Fruit fly (Drosophila melanogaster) whole organism, embryonic: ENCODE results near the gene mus101.

Experiments used
- CG1024 ChIP-seq: fragments of 200-800 bp; sonication (Bioruptor generic); IDR thresholded peaks from 2 replicates; pipeline ENCODE4 v1.3.6; 2022; ENCODE audit warnings: missing biosample characterization, missing genetic modification characterization
- CG10565 ChIP-seq: fragments of 200-800 bp; sonication (Bioruptor generic); optimal IDR thresholded peaks from 3 replicates; lab custom pipeline; 2016; ENCODE audit warnings: missing biosample characterization, mild to moderate bottlenecking, missing genetic modification characterization
- CG1233 ChIP-seq: fragments of 200-800 bp; sonication (Bioruptor generic); optimal IDR thresholded peaks from 4 replicates; lab custom pipeline; 2018; ENCODE audit warnings: missing biosample characterization, mild to moderate bottlenecking, missing genetic modification characterization
- CG12391 ChIP-seq: fragments of 200-800 bp; sonication (Bioruptor generic); optimal IDR thresholded peaks from 3 replicates; lab custom pipeline; 2018; ENCODE audit warnings: missing biosample characterization, mild to moderate bottlenecking, missing genetic modification characterization, moderate library complexity
- CG12659 ChIP-seq: fragments of 200-800 bp; sonication (Bioruptor generic); optimal IDR thresholded peaks from 3 replicates; lab custom pipeline; 2017; ENCODE audit warnings: mild to moderate bottlenecking, missing biosample characterization, missing genetic modification reagents, missing genetic modification characterization
- CG14965 ChIP-seq: fragments of 200-800 bp; sonication (Bioruptor generic); optimal IDR thresholded peaks from 2 replicates; lab custom pipeline; 2016; ENCODE audit warnings: missing biosample characterization, missing genetic modification characterization, borderline replicate concordance
- CG15269 ChIP-seq: fragments of 200-800 bp; sonication (Bioruptor generic); optimal IDR thresholded peaks from 2 replicates; lab custom pipeline; 2018; ENCODE audit warnings: missing biosample characterization, mild to moderate bottlenecking, missing genetic modification characterization, moderate library complexity
- CG15601 ChIP-seq: fragments of 200-800 bp; sonication (Bioruptor generic); optimal IDR thresholded peaks from 3 replicates; lab custom pipeline; 2019; ENCODE audit warnings: missing biosample characterization, mild to moderate bottlenecking, missing genetic modification characterization, moderate library complexity
- CG16813 ChIP-seq: fragments of 200-800 bp; sonication (Bioruptor generic); IDR thresholded peaks from 3 replicates; pipeline ENCODE4 v1.3.6; 2022; ENCODE audit warnings: missing biosample characterization, missing genetic modification characterization; ENCODE audit not compliant: partially characterized antibody
- CG2678 ChIP-seq: fragments of 200-800 bp; sonication (Bioruptor generic); optimal IDR thresholded peaks from 3 replicates; lab custom pipeline; 2019; ENCODE audit warnings: missing biosample characterization, mild to moderate bottlenecking, missing genetic modification characterization, moderate library complexity
- CG2889 ChIP-seq: fragments of 200-800 bp; sonication (Bioruptor generic); IDR thresholded peaks from 3 replicates; pipeline ENCODE4 v1.3.6; 2022; ENCODE audit warnings: missing biosample characterization, missing genetic modification characterization
- CG30403 ChIP-seq: fragments of 200-800 bp; sonication (Bioruptor generic); optimal IDR thresholded peaks from 3 replicates; lab custom pipeline; 2016; ENCODE audit warnings: missing biosample characterization, missing genetic modification characterization
- CG31224 ChIP-seq: fragments of 200-800 bp; sonication (Bioruptor generic); IDR thresholded peaks from 2 replicates; pipeline ENCODE4 v1.3.6; 2022; ENCODE audit warnings: missing biosample characterization, missing genetic modification characterization
- CG31388 ChIP-seq: fragments of 200-800 bp; sonication (Bioruptor generic); optimal IDR thresholded peaks from 2 replicates; lab custom pipeline; 2016; ENCODE audit warnings: missing biosample characterization, missing genetic modification characterization
- CG4328 ChIP-seq: fragments of 200-800 bp; sonication (Bioruptor generic); optimal IDR thresholded peaks from 3 replicates; lab custom pipeline; 2017; ENCODE audit warnings: missing biosample characterization, missing genetic modification reagents, missing genetic modification characterization
- CG43689 ChIP-seq: fragments of 200-800 bp; sonication (Bioruptor generic); IDR thresholded peaks from 2 replicates; pipeline ENCODE4 v1.3.6; 2022; ENCODE audit warnings: missing biosample characterization, missing genetic modification characterization
- CG4617 ChIP-seq: fragments of 200-800 bp; sonication (Bioruptor generic); optimal IDR thresholded peaks from 3 replicates; lab custom pipeline; 2016; ENCODE audit warnings: missing biosample characterization, missing genetic modification characterization, borderline replicate concordance
- CG7372 ChIP-seq: fragments of 200-800 bp; sonication (Bioruptor generic); IDR thresholded peaks from 2 replicates; pipeline ENCODE4 v1.3.6; 2022; ENCODE audit warnings: missing biosample characterization, missing genetic modification characterization
- CG7745 ChIP-seq: fragments of 200-800 bp; sonication (Bioruptor generic); optimal IDR thresholded peaks from 2 replicates; lab custom pipeline; 2018; ENCODE audit warnings: missing biosample characterization, mild to moderate bottlenecking, missing genetic modification characterization, moderate library complexity
- CG7963 ChIP-seq: fragments of 200-800 bp; sonication (Bioruptor generic); IDR thresholded peaks from 3 replicates; pipeline ENCODE4 v1.3.6; 2022; ENCODE audit warnings: missing biosample characterization, missing genetic modification characterization; ENCODE audit not compliant: partially characterized antibody
- CG8478 ChIP-seq: fragments of >200 bp; optimal IDR thresholded peaks from 2 replicates; lab custom pipeline; 2018
- CG9797 ChIP-seq: fragments of 200-800 bp; sonication (Bioruptor generic); optimal IDR thresholded peaks from 3 replicates; lab custom pipeline; 2018; ENCODE audit warnings: missing biosample characterization, mild to moderate bottlenecking, missing genetic modification characterization
- Dfd ChIP-seq, 2 experiments: fragments of >200 bp; optimal IDR thresholded peaks; 2 replicates each; lab custom pipeline; 2017; ENCODE audit warnings: missing biosample characterization in 2 of 2, missing genetic modification characterization in 2 of 2
- Dref ChIP-seq: fragments of 200-800 bp; sonication (Bioruptor generic); IDR thresholded peaks from 2 replicates; pipeline ENCODE4 v1.3.6; 2022; ENCODE audit warnings: missing biosample characterization, missing genetic modification characterization
- Eip74EF ChIP-seq, 2 experiments: fragments of 200-800 bp in 1 of 2; fragments of >200 bp in 1 of 2; sonication (Bioruptor generic) in 1 of 2; optimal IDR thresholded peaks; 2 replicates each; lab custom pipeline; 2017 to 2019; ENCODE audit warnings: missing biosample characterization in 2 of 2, missing genetic modification characterization in 2 of 2, mild to moderate bottlenecking in 1 of 2, moderate library complexity in 1 of 2
- H2.0 ChIP-seq: fragments of 200-800 bp; sonication (Bioruptor generic); IDR thresholded peaks from 2 replicates; pipeline ENCODE4 v1.3.6; 2022; ENCODE audit warnings: missing biosample characterization, missing genetic modification characterization
- HLHmδ ChIP-seq: fragments of 200-800 bp; sonication (Bioruptor generic); optimal IDR thresholded peaks from 2 replicates; lab custom pipeline; 2018; ENCODE audit warnings: missing biosample characterization, mild to moderate bottlenecking, missing genetic modification characterization, moderate library complexity
- Hsf ChIP-seq: fragments of 200-800 bp; sonication (Bioruptor generic); optimal IDR thresholded peaks from 3 replicates; lab custom pipeline; 2016; ENCODE audit warnings: missing biosample characterization, missing genetic modification characterization
- MTF-1 ChIP-seq: fragments of 200-800 bp; sonication (Bioruptor generic); optimal IDR thresholded peaks from 2 replicates; lab custom pipeline; 2018; ENCODE audit warnings: missing biosample characterization, mild to moderate bottlenecking, missing genetic modification characterization, borderline replicate concordance
- Mrtf ChIP-seq: fragments of 200-800 bp; sonication (Bioruptor generic); IDR thresholded peaks from 3 replicates; pipeline ENCODE4 v1.3.6; 2022; ENCODE audit warnings: missing biosample characterization, missing genetic modification characterization
- Myb ChIP-seq: fragments of 200-800 bp; sonication (Bioruptor generic); optimal IDR thresholded peaks from 2 replicates; lab custom pipeline; 2016; ENCODE audit warnings: missing biosample characterization, missing genetic modification characterization
- Nf-YB ChIP-seq: fragments of 200-800 bp; sonication (Bioruptor generic); optimal IDR thresholded peaks from 3 replicates; lab custom pipeline; 2019; ENCODE audit warnings: missing biosample characterization, mild to moderate bottlenecking, missing genetic modification characterization, moderate library complexity
- Optix ChIP-seq: fragments of 200-800 bp; sonication (Bioruptor generic); IDR thresholded peaks from 3 replicates; pipeline ENCODE4 v1.3.6; 2022; ENCODE audit warnings: missing biosample characterization, missing genetic modification characterization
- Trl ChIP-seq, 3 experiments: fragments of >200 bp in 2 of 3; fragments of 200-800 bp in 1 of 3; sonication (Bioruptor generic) in 1 of 3; optimal IDR thresholded peaks; 2 replicates in 1 of 3; 3 replicates in 2 of 3; lab custom pipeline; 2016 to 2017; ENCODE audit warnings: missing biosample characterization in 1 of 3, missing genetic modification characterization in 1 of 3
- danr ChIP-seq: fragments of 200-800 bp; sonication (Bioruptor generic); IDR thresholded peaks from 2 replicates; pipeline ENCODE4 v1.3.6; 2022; ENCODE audit warnings: missing biosample characterization, missing genetic modification characterization
- en ChIP-seq: fragments of 200-800 bp; sonication (Bioruptor generic); optimal IDR thresholded peaks from 2 replicates; lab custom pipeline; 2016; ENCODE audit warnings: missing biosample characterization, missing genetic modification characterization
- eve ChIP-seq, 2 experiments: fragments of >200 bp; optimal IDR thresholded peaks; 2 replicates each; lab custom pipeline; 2017; ENCODE audit warnings: missing biosample characterization in 2 of 2, missing genetic modification characterization in 2 of 2
- grau ChIP-seq: fragments of 200-800 bp; optimal IDR thresholded peaks from 3 replicates; lab custom pipeline; 2019; ENCODE audit warnings: missing biosample characterization, mild to moderate bottlenecking, missing genetic modification characterization, moderate library complexity
- jigr1 ChIP-seq: fragments of 200-800 bp; sonication (Bioruptor generic); IDR thresholded peaks from 3 replicates; pipeline ENCODE4 v1.3.6; 2022; ENCODE audit warnings: missing biosample characterization, missing genetic modification characterization
- lab ChIP-seq: fragments of 200-800 bp; sonication (Bioruptor generic); optimal IDR thresholded peaks from 3 replicates; lab custom pipeline; 2017; ENCODE audit warnings: missing biosample characterization, missing genetic modification characterization, mild to moderate bottlenecking, moderate library complexity, missing genetic modification reagents
- lola ChIP-seq, 3 experiments: fragments of >200 bp in 2 of 3; fragments of 200-800 bp in 1 of 3; sonication (Bioruptor generic) in 1 of 3; optimal IDR thresholded peaks; 2 replicates each; lab custom pipeline; 2017 to 2019; ENCODE audit warnings: missing biosample characterization in 3 of 3, missing genetic modification characterization in 3 of 3, mild to moderate bottlenecking in 1 of 3, moderate library complexity in 1 of 3
- p53 ChIP-seq: fragments of 200-800 bp; sonication (Bioruptor generic); optimal IDR thresholded peaks from 2 replicates; lab custom pipeline; 2016; ENCODE audit warnings: missing biosample characterization, missing genetic modification characterization
- rib ChIP-seq: fragments of 200-800 bp; sonication (Bioruptor generic); IDR thresholded peaks from 2 replicates; pipeline ENCODE4 v1.3.6; 2022; ENCODE audit warnings: missing biosample characterization, missing genetic modification characterization
- scrt ChIP-seq: fragments of 200-800 bp; sonication (Bioruptor generic); optimal IDR thresholded peaks from 2 replicates; lab custom pipeline; 2018; ENCODE audit warnings: missing biosample characterization, mild to moderate bottlenecking, missing genetic modification characterization, moderate library complexity
- sens ChIP-seq: fragments of 200-800 bp; sonication (Bioruptor generic); peaks from one replicate; lab custom pipeline; 2016; ENCODE audit warnings: missing biosample characterization, missing genetic modification characterization
- ssp ChIP-seq: fragments of 200-800 bp; sonication (Bioruptor generic); IDR thresholded peaks from 2 replicates; pipeline ENCODE4 v1.3.6; 2022; ENCODE audit warnings: missing biosample characterization, missing genetic modification characterization
- stc ChIP-seq: fragments of 200-800 bp; sonication (Bioruptor generic); IDR thresholded peaks from 2 replicates; pipeline ENCODE4 v1.3.6; 2022; ENCODE audit warnings: missing biosample characterization, missing genetic modification characterization
- tin ChIP-seq: fragments of 200-800 bp; sonication (Bioruptor generic); optimal IDR thresholded peaks from 3 replicates; lab custom pipeline; 2016; ENCODE audit warnings: missing biosample characterization, missing genetic modification characterization
- tll ChIP-seq, 2 experiments: fragments of 200-800 bp in 1 of 2; fragments of >200 bp in 1 of 2; sonication (Bioruptor generic) in 1 of 2; optimal IDR thresholded peaks; 2 replicates each; lab custom pipeline; 2017 to 2019; ENCODE audit warnings: missing biosample characterization in 2 of 2, missing genetic modification characterization in 2 of 2, mild to moderate bottlenecking in 1 of 2, moderate library complexity in 1 of 2
- trh ChIP-seq: fragments of 200-800 bp; sonication (Bioruptor generic); optimal IDR thresholded peaks from 2 replicates; lab custom pipeline; 2016; ENCODE audit warnings: missing biosample characterization, missing genetic modification characterization

The mus101 gene

DNA sequence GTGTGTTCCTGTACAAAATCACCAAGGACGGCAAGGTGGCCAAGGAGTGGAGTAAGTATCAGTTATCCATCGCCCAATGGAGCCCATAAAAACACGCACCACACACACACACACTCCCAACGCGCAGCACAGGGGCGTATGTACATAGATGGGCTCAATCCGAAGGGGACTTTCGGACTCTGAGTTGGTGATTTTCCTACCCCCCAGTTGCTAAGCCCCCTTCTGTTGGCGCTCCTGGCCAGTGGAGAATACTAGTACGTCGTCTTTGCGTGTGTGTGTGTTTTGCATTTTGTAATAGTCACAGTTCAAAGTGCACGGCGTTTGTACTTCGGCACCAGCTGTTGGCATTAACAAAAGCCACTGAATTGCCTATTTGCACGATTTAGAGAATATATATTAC is 18.0 kb downstream of the mus101 start (continued):
- TF ChIP-seq CG14965 (GFP tag; lab: Kevin White, UChicago) (no peak), tin (peak; percentile 85), CG2889 (peak; percentile 71; the same call in 1 of the 3 replicates), CG9797 (GFP tag; lab: Kevin White, UChicago) (no peak), Trl (optimal IDR thresholded peaks at IDR 0.05; lab: Kevin White, UChicago) (no peak), Trl (GFP tag; optimal IDR thresholded peaks at IDR 0.05; lab: Kevin White, UChicago) (peak; percentile 82), tll (GFP tag; optimal IDR thresholded peaks at IDR 0.05; lab: Kevin White, UChicago) (no peak), CG4328 (peak; percentile 77), CG2678 (tag; lab: Kevin White, UChicago) (peak; percentile 77), Myb (GFP tag; lab: Kevin White, UChicago) (peak; percentile 58), lola (GFP tag; optimal IDR thresholded peaks at IDR 0.05; lab: Kevin White, UChicago) (peak in 1 of 3 experiments; percentile 28), Dfd (GFP tag; optimal IDR thresholded peaks at IDR 0.05; lab: Kevin White, UChicago) (no peak), scrt (peak; percentile 40), CG31224 (GFP tag; lab: Robert Waterston, UW) (peak; percentile 57), CG12659 (GFP tag; lab: Kevin White, UChicago) (peak; percentile 75), danr (GFP tag; lab: Robert Waterston, UW) (peak; percentile 47; the same call in 1 of the 2 replicates), CG1233 (GFP tag; lab: Kevin White, UChicago) (peak; percentile 56), Eip74EF (GFP tag; optimal IDR thresholded peaks at IDR 0.05; lab: Kevin White, UChicago) (peak in 1 of 2 experiments; percentile 12), CG7372 (GFP tag; lab: Robert Waterston, UW) (peak; percentile 79), stc (GFP tag; lab: Robert Waterston, UW) (peak; percentile 75), Mrtf (GFP tag; lab: Robert Waterston, UW) (peak; percentile 89), jigr1 (GFP tag; lab: Robert Waterston, UW) (peak; percentile 24; the same call in 1 of the 3 replicates), Nf-YB (GFP tag; lab: Kevin White, UChicago) (no peak), eve (GFP tag; optimal IDR thresholded peaks at IDR 0.05; lab: Kevin White, UChicago) (no peak), lab (peak; percentile 91), HLHmδ (GFP tag; lab: Kevin White, UChicago) (peak; percentile 64), rib (GFP tag; lab: Robert Waterston, UW) (peak; percentile 34; the same call in 1 of the 2 replicates), Optix (GFP tag; lab: Robert Waterston, UW) (peak; percentile 71), Dref (GFP tag; lab: Robert Waterston, UW) (no peak), CG7963 (GFP tag; lab: Robert Waterston, UW) (no peak), sens (GFP tag; lab: Kevin White, UChicago) (peak; percentile 88), MTF-1 (GFP tag; lab: Kevin White, UChicago) (peak; percentile 75), CG43689 (GFP tag; lab: Robert Waterston, UW) (peak; percentile 36; the same call in 1 of the 2 replicates), CG15601 (tag; lab: Kevin White, UChicago) (peak; percentile 45), CG7745 (tag; lab: Kevin White, UChicago) (no peak), CG31388 (GFP tag; lab: Kevin White, UChicago) (no peak), CG10565 (GFP tag; lab: Kevin White, UChicago) (no peak), CG30403 (GFP tag; lab: Kevin White, UChicago) (peak; percentile 72), H2.0 (peak; percentile 81), ssp (GFP tag; lab: Robert Waterston, UW) (peak; percentile 46), grau (peak; percentile 73), p53 (peak; percentile 63), trh (GFP tag; lab: Kevin White, UChicago) (no peak), CG15269 (tag; lab: Kevin White, UChicago) (peak; percentile 89), CG1024 (GFP tag; lab: Robert Waterston, UW) (peak; percentile 74), CG8478 (lab: Kevin White, UChicago) (no peak), CG4617 (peak; percentile 55), en (no peak), CG16813 (GFP tag; lab: Robert Waterston, UW) (no peak), CG12391 (tag; lab: Kevin White, UChicago) (peak; percentile 66), Hsf (GFP tag; lab: Kevin White, UChicago) (peak; percentile 80)
